Worm (Caenorhabditis elegans) whole organism, L4 larva: ENCODE results near the gene Y61A9LA.10.

Source experiments
- D1046.2 ChIP-seq: fragments of 200-800 bp; sonication (Bioruptor generic); IDR thresholded peaks from 2 replicates; pipeline ENCODE4 v1.3.6; 2022; ENCODE audit warnings: missing genetic modification characterization, missing compliant biosample characterization
- F10B5.3 ChIP-seq: sonication (generic microtip); optimal IDR thresholded peaks from 2 replicates; lab custom pipeline; 2016; ENCODE audit warnings: mild to moderate bottlenecking, missing genetic modification characterization, missing compliant biosample characterization
- F44E2.7 ChIP-seq: fragments of 200-800 bp; sonication (Bioruptor generic); IDR thresholded peaks from 2 replicates; pipeline ENCODE4 v2.1.2; 2022; ENCODE audit warnings: missing genetic modification characterization, missing compliant biosample characterization
- F49E8.2 ChIP-seq: sonication (generic microtip); optimal IDR thresholded peaks from 2 replicates; lab custom pipeline; 2016; ENCODE audit warnings: missing compliant biosample characterization, mild to moderate bottlenecking, missing genetic modification characterization, borderline replicate concordance
- T26A8.4 ChIP-seq: fragments of 200-800 bp; sonication (Bioruptor generic); IDR thresholded peaks from 2 replicates; pipeline ENCODE4 v1.3.6; 2022; ENCODE audit warnings: missing genetic modification characterization, missing compliant biosample characterization
- Y48G9A.11 ChIP-seq: fragments of 200-800 bp; sonication (Bioruptor generic); IDR thresholded peaks from 2 replicates; pipeline ENCODE4 v1.3.6; 2022; ENCODE audit warnings: missing genetic modification reagents, missing genetic modification characterization, missing compliant biosample characterization
- Y75B8A.6 ChIP-seq: fragments of 200-800 bp; sonication (Bioruptor generic); IDR thresholded peaks from 2 replicates; pipeline ENCODE4 v1.3.6; 2022; ENCODE audit warnings: missing genetic modification reagents, missing genetic modification characterization, missing compliant biosample characterization
- aha-1 ChIP-seq: fragments of 150-350 bp; peaks from one replicate; lab custom pipeline; 2014; ENCODE audit warnings: missing biosample characterization, missing genetic modification characterization
- ctbp-1 ChIP-seq: fragments of 200-800 bp; sonication (Bioruptor generic); IDR thresholded peaks from 2 replicates; pipeline ENCODE4 v1.3.6; 2022; ENCODE audit warnings: missing genetic modification reagents, missing genetic modification characterization, missing compliant biosample characterization
- daf-19 ChIP-seq: fragments of 200-800 bp; sonication (Bioruptor generic); conservative IDR thresholded peaks from 2 replicates; pipeline ENCODE4 v1.3.6; 2022; ENCODE audit warnings: missing genetic modification characterization, missing compliant biosample characterization
- daf-8 ChIP-seq: fragments of 200-800 bp; sonication (Bioruptor generic); IDR thresholded peaks from 2 replicates; pipeline ENCODE4 v1.3.6; 2022; ENCODE audit warnings: missing genetic modification characterization, missing compliant biosample characterization
- dmd-8 ChIP-seq: fragments of 200-800 bp; sonication (Bioruptor generic); IDR thresholded peaks from 2 replicates; pipeline ENCODE4 v1.3.6; 2022; ENCODE audit warnings: missing genetic modification characterization, missing compliant biosample characterization
- egl-43 ChIP-seq: fragments of 200-800 bp; sonication (Bioruptor generic); IDR thresholded peaks from 2 replicates; pipeline ENCODE4 v1.3.6; 2022; ENCODE audit warnings: missing genetic modification reagents, missing genetic modification characterization, missing compliant biosample characterization
- fkh-10 ChIP-seq: fragments of 150-350 bp; optimal IDR thresholded peaks from 2 replicates; lab custom pipeline; 2014; ENCODE audit warnings: missing biosample characterization, missing genetic modification reagents, missing genetic modification characterization
- gei-8 ChIP-seq: fragments of 200-800 bp; sonication (Bioruptor generic); optimal IDR thresholded peaks from 2 replicates; lab custom pipeline; 2018; ENCODE audit warnings: mild to moderate bottlenecking, missing genetic modification characterization, missing compliant biosample characterization
- hlh-30 ChIP-seq: sonication (generic microtip); optimal IDR thresholded peaks from 2 replicates; lab custom pipeline; 2017; ENCODE audit warnings: antibody characterized with exemption, mild to moderate bottlenecking, missing genetic modification characterization, missing compliant biosample characterization; ENCODE audit not compliant: insufficient read depth
- lin-38 ChIP-seq: fragments of 200-800 bp; sonication (Bioruptor generic); IDR thresholded peaks from 2 replicates; pipeline ENCODE4 v1.3.6; 2022; ENCODE audit warnings: missing genetic modification reagents, missing genetic modification characterization, missing compliant biosample characterization
- lin-39 ChIP-seq: fragments of 150-350 bp; optimal IDR thresholded peaks from 2 replicates; lab custom pipeline; 2014; ENCODE audit warnings: missing biosample characterization, missing genetic modification reagents, missing genetic modification characterization
- madf-5 ChIP-seq, 2 experiments: fragments of 200-800 bp; sonication (Bioruptor generic); IDR thresholded peaks; 2 replicates each; pipeline ENCODE4 v1.3.6; 2022; ENCODE audit warnings: missing compliant biosample characterization in 2 of 2, missing genetic modification characterization in 2 of 2
- madf-9 ChIP-seq: fragments of 200-800 bp; sonication (Bioruptor generic); conservative IDR thresholded peaks from 2 replicates; pipeline ENCODE4 v1.3.6; 2022; ENCODE audit warnings: missing genetic modification reagents, missing genetic modification characterization, missing compliant biosample characterization
- mdt-29 ChIP-seq: fragments of 200-800 bp; sonication (Bioruptor generic); IDR thresholded peaks from 2 replicates; pipeline ENCODE4 v1.3.6; 2022; ENCODE audit warnings: missing genetic modification reagents, missing genetic modification characterization, missing compliant biosample characterization
- mxl-2 ChIP-seq: fragments of 200-800 bp; sonication (Bioruptor generic); conservative IDR thresholded peaks from 2 replicates; pipeline ENCODE4 v1.3.6; 2022; ENCODE audit warnings: missing genetic modification reagents, missing genetic modification characterization, missing compliant biosample characterization
- mxl-3 ChIP-seq: fragments of 200-800 bp; sonication (Bioruptor generic); optimal IDR thresholded peaks from 2 replicates; lab custom pipeline; 2018; ENCODE audit warnings: mild to moderate bottlenecking, missing genetic modification characterization, missing compliant biosample characterization
- nhr-10 ChIP-seq: fragments of 150-350 bp; optimal IDR thresholded peaks from 2 replicates; lab custom pipeline; 2014; ENCODE audit warnings: missing biosample characterization, missing genetic modification characterization
- nhr-25 ChIP-seq: sonication (generic microtip); optimal IDR thresholded peaks from 2 replicates; lab custom pipeline; 2017; ENCODE audit warnings: missing genetic modification characterization, mild to moderate bottlenecking, missing compliant biosample characterization, antibody characterized with exemption, moderate library complexity, borderline replicate concordance; ENCODE audit not compliant: insufficient read depth
- nhr-28 ChIP-seq: fragments of 150-350 bp; optimal IDR thresholded peaks from 2 replicates; lab custom pipeline; 2014; ENCODE audit warnings: missing biosample characterization, missing genetic modification characterization
- nhr-42 ChIP-seq: fragments of 200-800 bp; sonication (Bioruptor generic); IDR thresholded peaks from 2 replicates; pipeline ENCODE4 v1.3.6; 2022; ENCODE audit warnings: missing genetic modification characterization, missing compliant biosample characterization
- pqm-1 ChIP-seq: sonication (generic microtip); optimal IDR thresholded peaks from 2 replicates; lab custom pipeline; 2017; ENCODE audit warnings: missing biosample characterization, missing genetic modification characterization
- set-16 ChIP-seq: fragments of 200-800 bp; sonication (Bioruptor generic); IDR thresholded peaks from 2 replicates; pipeline ENCODE4 v1.3.6; 2022; ENCODE audit warnings: missing genetic modification reagents, missing genetic modification characterization, missing compliant biosample characterization
- snpc-1.2 ChIP-seq: fragments of 200-800 bp; sonication (Bioruptor generic); IDR thresholded peaks from 2 replicates; pipeline ENCODE4 v1.3.6; 2022; ENCODE audit warnings: missing genetic modification reagents, missing genetic modification characterization, missing compliant biosample characterization
- spr-1 ChIP-seq: sonication (generic microtip); optimal IDR thresholded peaks from 2 replicates; lab custom pipeline; 2016; ENCODE audit warnings: mild to moderate bottlenecking, missing genetic modification characterization, missing compliant biosample characterization
- spr-3 ChIP-seq: fragments of 200-800 bp; sonication (Bioruptor generic); optimal IDR thresholded peaks from 2 replicates; lab custom pipeline; 2018; ENCODE audit warnings: mild to moderate bottlenecking, missing genetic modification characterization, missing compliant biosample characterization
- tra-1 ChIP-seq: fragments of 200-800 bp; sonication (Bioruptor generic); IDR thresholded peaks from 2 replicates; pipeline ENCODE4 v1.3.6; 2022; ENCODE audit warnings: missing genetic modification reagents, missing genetic modification characterization, missing compliant biosample characterization
- unc-130 ChIP-seq: sonication (generic microtip); optimal IDR thresholded peaks from 2 replicates; lab custom pipeline; 2016; ENCODE audit warnings: missing genetic modification reagents, missing genetic modification characterization, missing compliant biosample characterization
- vab-7 ChIP-seq: fragments of 200-800 bp; sonication (Bioruptor generic); IDR thresholded peaks from 2 replicates; pipeline ENCODE4 v1.3.6; 2022; ENCODE audit warnings: missing genetic modification reagents, missing genetic modification characterization, missing compliant biosample characterization
- zag-1 ChIP-seq: fragments of 150-350 bp; optimal IDR thresholded peaks from 2 replicates; lab custom pipeline; 2014; ENCODE audit warnings: missing biosample characterization, missing genetic modification characterization
- zfp-3 ChIP-seq: fragments of 200-800 bp; sonication (Bioruptor generic); conservative IDR thresholded peaks from 2 replicates; pipeline ENCODE4 v1.3.6; 2022; ENCODE audit warnings: missing genetic modification reagents, missing genetic modification characterization, missing compliant biosample characterization

Y61A9LA.10 gene

DNA sequence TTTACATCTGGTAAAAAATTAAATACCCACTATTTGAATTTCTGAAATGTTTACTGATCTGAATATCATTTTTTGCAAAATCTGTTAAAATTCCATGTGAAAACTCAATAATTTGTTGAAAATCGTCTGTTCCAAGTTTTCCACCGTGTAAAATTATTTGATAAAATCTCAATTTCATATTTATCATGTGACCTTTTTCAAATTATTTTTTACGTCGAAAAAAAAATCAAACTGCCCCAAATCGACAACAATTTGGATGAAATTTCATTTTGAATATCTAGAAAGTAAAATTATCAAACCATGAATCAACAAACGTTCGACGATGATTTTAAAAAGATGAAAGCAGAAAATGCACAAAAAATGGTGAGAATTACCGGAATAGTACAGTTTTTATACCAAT lies 39.6 kb upstream of the Y61A9LA.10 start, which contains the start of gene F41F3.9:
Gene F41F3.9 (plus strand): TSS at position 301 of the 400 bp plus-strand sequence.
- TF ChIP-seq gei-8 (GFP tag; lab: Kevin White, UChicago): no peak
- TF ChIP-seq nhr-42 (GFP tag; lab: Robert Waterston, UW): no peak
- no peak for TF ChIP-seq dmd-8 (GFP tag; lab: Robert Waterston, UW)
- no peak for TF ChIP-seq nhr-25 (tag; lab: Kevin White, UChicago)
- TF ChIP-seq vab-7: no peak
- TF ChIP-seq madf-9 (GFP tag; lab: Robert Waterston, UW): no peak
- TF ChIP-seq daf-19: no peak
- no peak for TF ChIP-seq lin-39 (tag; lab: Kevin White, UChicago)
- no peak for TF ChIP-seq snpc-1.2
- no peak for TF ChIP-seq lin-38 (GFP tag; lab: Robert Waterston, UW)
- no peak for TF ChIP-seq hlh-30
- TF ChIP-seq Y48G9A.11 (GFP tag; lab: Robert Waterston, UW): no peak
- no peak for TF ChIP-seq Y75B8A.6 (GFP tag; lab: Robert Waterston, UW)
- TF ChIP-seq nhr-10: no peak
- no peak for TF ChIP-seq spr-1 (tag; lab: Kevin White, UChicago)
- no peak for TF ChIP-seq spr-3 (GFP tag; lab: Kevin White, UChicago)
- no peak for TF ChIP-seq pqm-1 (tag; lab: Kevin White, UChicago)
- no peak for TF ChIP-seq unc-130
- TF ChIP-seq D1046.2: no peak
- TF ChIP-seq nhr-28 (tag; lab: Kevin White, UChicago): no peak

DNA sequence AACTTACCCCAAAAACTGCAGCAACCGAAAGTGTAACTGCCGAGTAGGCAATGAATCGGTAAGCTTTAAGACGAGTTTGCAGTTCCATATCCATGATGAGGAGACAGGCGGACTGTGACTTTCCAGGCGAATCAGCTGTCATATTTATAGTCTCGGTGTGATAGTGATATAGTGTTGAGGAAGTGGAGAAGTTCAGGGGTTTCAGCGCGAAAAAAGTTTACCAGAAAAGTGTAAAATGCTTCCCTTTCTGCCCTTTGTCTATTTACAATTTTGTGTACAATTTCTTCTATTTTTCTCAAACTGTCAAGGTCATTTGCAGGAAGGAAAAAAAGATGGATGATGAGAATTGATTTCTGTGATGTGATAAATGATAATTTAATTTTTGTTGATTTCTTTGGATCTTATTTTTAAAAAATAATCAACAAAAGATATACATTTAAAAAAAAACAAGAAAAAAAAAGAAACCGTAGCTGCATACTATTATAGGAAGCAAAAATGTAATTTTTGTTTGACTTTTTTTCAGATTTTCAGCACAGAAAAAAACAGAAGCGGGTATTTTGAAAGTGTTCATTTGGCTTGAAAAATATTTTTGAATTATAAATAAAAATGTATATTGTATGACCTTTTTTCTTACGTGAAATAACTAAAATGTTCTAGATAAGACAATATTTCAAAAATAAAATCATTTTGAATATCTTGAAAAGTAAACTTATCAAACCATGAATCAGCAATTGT lies 38.4 kb upstream of the Y61A9LA.10 start, which contains the start of the genes col-139 and F41F3.1:
Gene col-139 (minus strand): TSS at position 101 of the 735 bp plus-strand sequence.
Gene F41F3.1 (plus strand): TSS at position 685 of the 735 bp plus-strand sequence.
- TF ChIP-seq F49E8.2 (tag; lab: Kevin White, UChicago) (no peak), F10B5.3 (tag; lab: Kevin White, UChicago) (no peak), nhr-28 (tag; lab: Kevin White, UChicago) (no peak), zag-1 (tag; lab: Kevin White, UChicago) (no peak), daf-8 (GFP tag; lab: Robert Waterston, UW) (no peak), mxl-2 (GFP tag; lab: Robert Waterston, UW) (no peak), F44E2.7 (no peak), mdt-29 (no peak), zfp-3 (GFP tag; lab: Robert Waterston, UW) (no peak), aha-1 (tag; lab: Kevin White, UChicago) (no peak)
- TF ChIP-seq, all 104 proteins: peak for 0

DNA sequence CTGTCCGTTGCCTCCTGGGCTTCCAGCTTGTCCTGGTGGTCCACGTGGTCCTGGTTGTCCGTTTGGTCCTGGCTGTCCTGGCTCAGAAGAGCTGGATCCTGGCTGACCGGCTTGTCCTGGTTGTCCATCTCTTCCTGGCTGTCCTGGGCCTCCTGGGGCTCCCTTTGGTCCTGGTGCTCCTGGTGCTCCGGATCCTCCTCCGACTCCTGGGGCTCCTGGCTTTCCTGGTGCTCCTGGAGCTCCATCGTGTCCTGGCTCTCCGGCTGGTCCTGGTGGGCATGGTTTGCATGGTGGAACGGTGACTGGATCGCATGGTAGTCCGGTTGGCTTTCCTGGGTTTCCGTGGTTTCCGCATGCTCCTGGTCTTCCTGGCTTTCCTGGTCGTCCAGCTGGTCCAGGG lies 37.5 kb upstream of the Y61A9LA.10 start:
- TF ChIP-seq ctbp-1 (GFP tag; lab: Robert Waterston, UW) (0 out of 2 replicates have a peak, but pooled peaks have one; percentile 6), egl-43 (GFP tag; lab: Robert Waterston, UW) (0 out of 2 replicates have a peak, but pooled peaks have one; percentile 26), nhr-25 (tag; lab: Kevin White, UChicago) (no peak), madf-5 (GFP tag; IDR thresholded peaks at IDR 0.05; lab: Robert Waterston, UW) (peak; percentile 30 to 79; a peak in 1 of 4 replicates), fkh-10 (GFP tag; lab: Kevin White, UChicago) (no peak), set-16 (GFP tag; lab: Robert Waterston, UW) (peak; percentile 99), tra-1 (GFP tag; lab: Robert Waterston, UW) (0 out of 2 replicates have a peak, but pooled peaks have one; percentile 29), T26A8.4 (GFP tag; lab: Robert Waterston, UW) (peak; percentile 29; the same call in 1 of the 2 replicates), mxl-3 (GFP tag; lab: Kevin White, UChicago) (peak; percentile 17)
